Worm (Caenorhabditis elegans) whole organism, young adult: ENCODE measurements around the gene hrg-6.
A peak's percentile ranks its signal among the peaks of the same experiment; 100 is the strongest.

Experiments used
- F33H1.4 ChIP-seq: fragments of 200-800 bp; sonication (Bioruptor generic); IDR thresholded peaks from 2 replicates; pipeline ENCODE4 v1.3.6; 2022; ENCODE audit warnings: missing genetic modification reagents, missing genetic modification characterization, missing compliant biosample characterization
- F37B4.10 ChIP-seq: fragments of 200-800 bp; sonication (Bioruptor generic); IDR thresholded peaks from 2 replicates; pipeline ENCODE4 v1.3.6; 2022; ENCODE audit warnings: missing genetic modification characterization, missing compliant biosample characterization
- F55B11.4 ChIP-seq: sonication (generic microtip); optimal IDR thresholded peaks from 2 replicates; lab custom pipeline; 2016; ENCODE audit warnings: missing compliant biosample characterization, missing genetic modification characterization, borderline replicate concordance; ENCODE audit not compliant: insufficient read depth
- ZK185.1 ChIP-seq: sonication (generic microtip); optimal IDR thresholded peaks from 2 replicates; lab custom pipeline; 2016; ENCODE audit warnings: mild to moderate bottlenecking, missing genetic modification characterization, missing compliant biosample characterization; ENCODE audit not compliant: poor library complexity, severe bottlenecking
- ama-1 ChIP-seq, 3 experiments: fragments of 150-350 bp in 1 of 3; sonication (generic microtip) in 2 of 3; optimal IDR thresholded peaks; 2 replicates each; lab custom pipeline; 2014 to 2018; ENCODE audit warnings: missing biosample characterization in 2 of 3, missing genetic modification characterization in 2 of 3, missing genetic modification reagents in 2 of 3
- aptf-2 ChIP-seq: fragments of 200-800 bp; sonication (Bioruptor generic); conservative IDR thresholded peaks from 2 replicates; pipeline ENCODE4 v1.3.6; 2022; ENCODE audit warnings: missing genetic modification reagents, missing genetic modification characterization, missing compliant biosample characterization
- ccch-3 ChIP-seq: fragments of 200-800 bp; sonication (Bioruptor generic); optimal IDR thresholded peaks from 2 replicates; lab custom pipeline; 2018; ENCODE audit warnings: mild to moderate bottlenecking, missing genetic modification characterization, missing compliant biosample characterization
- cebp-1 ChIP-seq, 2 experiments: fragments of 200-800 bp in 1 of 2; sonication (Bioruptor generic) in 1 of 2; sonication (generic microtip) in 1 of 2; IDR thresholded peaks in 1 of 2; optimal IDR thresholded peaks in 1 of 2; 2 replicates each; pipeline versions ENCODE4 v1.3.6 to Lab custom; 2017 to 2022; ENCODE audit warnings: missing compliant biosample characterization in 2 of 2, missing genetic modification characterization in 2 of 2, mild to moderate bottlenecking in 1 of 2, missing genetic modification reagents in 1 of 2, moderate library complexity in 1 of 2
- ceh-58 ChIP-seq: fragments of 200-800 bp; sonication (Bioruptor generic); IDR thresholded peaks from 2 replicates; pipeline ENCODE4 v1.3.6; 2022; ENCODE audit warnings: missing genetic modification characterization, missing compliant biosample characterization
- dpff-1 ChIP-seq: sonication (generic microtip); optimal IDR thresholded peaks from 2 replicates; lab custom pipeline; 2017; ENCODE audit warnings: mild to moderate bottlenecking, missing genetic modification characterization, missing compliant biosample characterization
- dpl-1 ChIP-seq: fragments of 150-350 bp; optimal IDR thresholded peaks from 2 replicates; lab custom pipeline; 2014; ENCODE audit warnings: missing biosample characterization, missing genetic modification reagents, missing genetic modification characterization
- fkh-3 ChIP-seq: sonication (generic microtip); optimal IDR thresholded peaks from 2 replicates; lab custom pipeline; 2016; ENCODE audit warnings: mild to moderate bottlenecking, missing genetic modification characterization, missing compliant biosample characterization
- hmg-1.2 ChIP-seq: fragments of 200-800 bp; sonication (Bioruptor generic); IDR thresholded peaks from 2 replicates; pipeline ENCODE4 v1.3.6; 2022; ENCODE audit warnings: missing genetic modification reagents, missing genetic modification characterization, missing compliant biosample characterization
- lin-40 ChIP-seq: sonication (generic microtip); optimal IDR thresholded peaks from 2 replicates; lab custom pipeline; 2016; ENCODE audit warnings: missing genetic modification characterization, mild to moderate bottlenecking, missing compliant biosample characterization, missing genotype, missing genetic modification reagents
- lsl-1 ChIP-seq: fragments of 200-800 bp; sonication (Bioruptor generic); optimal IDR thresholded peaks from 2 replicates; lab custom pipeline; 2018; ENCODE audit warnings: mild to moderate bottlenecking, missing genetic modification characterization, moderate library complexity, missing compliant biosample characterization
- madf-6 ChIP-seq: fragments of 200-800 bp; sonication (Bioruptor generic); IDR thresholded peaks from 2 replicates; pipeline ENCODE4 v1.3.6; 2022; ENCODE audit warnings: missing genetic modification reagents, missing genetic modification characterization, missing compliant biosample characterization
- madf-8 ChIP-seq: fragments of 200-800 bp; sonication (Bioruptor generic); conservative IDR thresholded peaks from 2 replicates; pipeline ENCODE4 v1.3.6; 2022; ENCODE audit warnings: missing genetic modification reagents, missing genetic modification characterization, missing compliant biosample characterization
- mcd-1 ChIP-seq: fragments of 200-800 bp; sonication (Bioruptor generic); IDR thresholded peaks from 2 replicates; pipeline ENCODE4 v1.3.6; 2022; ENCODE audit warnings: missing genetic modification reagents, missing genetic modification characterization, missing compliant biosample characterization
- mxl-1 ChIP-seq: sonication (generic microtip); optimal IDR thresholded peaks from 2 replicates; lab custom pipeline; 2016; ENCODE audit warnings: missing genetic modification characterization, missing compliant biosample characterization
- nfya-1 ChIP-seq: sonication (generic microtip); optimal IDR thresholded peaks from 2 replicates; lab custom pipeline; 2017; ENCODE audit warnings: antibody characterized with exemption, missing compliant biosample characterization, missing genetic modification characterization, borderline replicate concordance; ENCODE audit not compliant: insufficient read depth
- nhr-179 ChIP-seq: sonication (generic microtip); optimal IDR thresholded peaks from 2 replicates; lab custom pipeline; 2016; ENCODE audit warnings: mild to moderate bottlenecking, missing genetic modification characterization, missing compliant biosample characterization
- nhr-27 ChIP-seq: fragments of 200-800 bp; sonication (Bioruptor generic); optimal IDR thresholded peaks from 2 replicates; lab custom pipeline; 2018; ENCODE audit warnings: mild to moderate bottlenecking, missing genetic modification characterization, moderate library complexity, missing compliant biosample characterization
- nhr-80 ChIP-seq: sonication (generic microtip); optimal IDR thresholded peaks from 2 replicates; lab custom pipeline; 2016; ENCODE audit warnings: missing genetic modification characterization, missing compliant biosample characterization
- rpc-1 ChIP-seq, 2 experiments: fragments of 150-350 bp in 1 of 2; sonication (generic microtip) in 1 of 2; optimal IDR thresholded peaks; 2 replicates each; lab custom pipeline; 2014 to 2018; ENCODE audit warnings: missing biosample characterization in 1 of 2, missing genetic modification characterization in 1 of 2, missing genetic modification reagents in 1 of 2, missing genotype in 1 of 2
- sea-2 ChIP-seq: fragments of 200-800 bp; sonication (Bioruptor generic); IDR thresholded peaks from 2 replicates; pipeline ENCODE4 v1.3.6; 2022; ENCODE audit warnings: missing genetic modification characterization, missing compliant biosample characterization
- xnd-1 ChIP-seq: sonication (generic microtip); optimal IDR thresholded peaks from 2 replicates; lab custom pipeline; 2016; ENCODE audit warnings: missing genotype, missing genetic modification reagents, missing genetic modification characterization, missing compliant biosample characterization
- zfh-2 ChIP-seq: fragments of 200-800 bp; sonication (Bioruptor generic); conservative IDR thresholded peaks from 2 replicates; pipeline ENCODE4 v1.3.6; 2022; ENCODE audit warnings: missing genetic modification reagents, missing genetic modification characterization, missing compliant biosample characterization

The hrg-6 gene

ce11 chrIV:11037118-11037719, 4.8 kb downstream of the hrg-6 start (continued):
- TF ChIP-seq F33H1.4 (GFP tag; lab: Robert Waterston, UW) (no peak), zfh-2 (GFP tag; lab: Robert Waterston, UW) (no peak), nhr-80 (tag; lab: Kevin White, UChicago) (peak; percentile 67), fkh-3 (no peak)

ce11 chrIV:11038218-11038617, 5.8 kb downstream of the hrg-6 start:
- TF ChIP-seq madf-6 (GFP tag; lab: Robert Waterston, UW) (peak; percentile 61), nfya-1 (tag; lab: Kevin White, UChicago) (no peak), F37B4.10 (no peak), madf-8 (GFP tag; lab: Robert Waterston, UW) (0 out of 2 replicates have a peak, but pooled peaks have one; percentile 18), cebp-1 (GFP tag; IDR thresholded peaks at IDR 0.05; lab: Robert Waterston, UW) (no peak), cebp-1 (tag; optimal IDR thresholded peaks at IDR 0.05; lab: Kevin White, UChicago) (no peak), dpff-1 (tag; lab: Kevin White, UChicago) (no peak), dpl-1 (GFP tag; lab: Kevin White, UChicago) (no peak), lsl-1 (peak; percentile 76), mcd-1 (GFP tag; lab: Robert Waterston, UW) (no peak), F33H1.4 (GFP tag; lab: Robert Waterston, UW) (peak; percentile 78), xnd-1 (tag; lab: Kevin White, UChicago) (peak; percentile 64)

- TF ChIP-seq nhr-179 (tag; lab: Kevin White, UChicago) (no peak), lsl-1 (no peak), rpc-1 (optimal IDR thresholded peaks at IDR 0.05; lab: Kevin White, UChicago) (no peak), rpc-1 (tag; optimal IDR thresholded peaks at IDR 0.05; lab: Kevin White, UChicago) (no peak), ccch-3 (GFP tag; lab: Kevin White, UChicago) (no peak), ama-1 (optimal IDR thresholded peaks at IDR 0.05; lab: Kevin White, UChicago) (no peak), ama-1 (GFP tag; optimal IDR thresholded peaks at IDR 0.05; lab: Kevin White, UChicago) (no peak), madf-6 (GFP tag; lab: Robert Waterston, UW) (no peak)
- TF ChIP-seq, all 124 proteins: peak for 0
These were observed 6.1 kb downstream of the hrg-6 start, which contains the start of gene kdin-1 for ce11 chrIV:11038618-11038664. Gene kdin-1, plus strand, starts transcription at chrIV:11038655.

- TF ChIP-seq rpc-1 (optimal IDR thresholded peaks at IDR 0.05; lab: Kevin White, UChicago) (no peak), rpc-1 (tag; optimal IDR thresholded peaks at IDR 0.05; lab: Kevin White, UChicago) (no peak), ZK185.1 (tag; lab: Kevin White, UChicago) (no peak), hmg-1.2 (GFP tag; lab: Robert Waterston, UW) (peak; percentile 58; the same call in 1 of the 2 replicates)
These were observed 6.3 kb downstream of the hrg-6 start for ce11 chrIV:11038665-11039064.

ce11 chrIV:11044377-11044776, 12.0 kb downstream of the hrg-6 start:
- TF ChIP-seq aptf-2 (GFP tag; lab: Robert Waterston, UW) = no peak

ce11 chrIV:11048871-11049270, 16.5 kb downstream of the hrg-6 start, which contains the start of gene F36H1.11:
Gene F36H1.11, plus strand, starts transcription at chrIV:11049171.
- TF ChIP-seq lin-40 = no peak
- no peak for TF ChIP-seq mxl-1 (tag; lab: Kevin White, UChicago)
- TF ChIP-seq ceh-58 (GFP tag; lab: Robert Waterston, UW) = no peak
- no peak for TF ChIP-seq sea-2 (GFP tag; lab: Robert Waterston, UW)

ce11 chrIV:11049806-11050205, 17.4 kb downstream of the hrg-6 start, which contains the start of gene F36H1.3:
Gene F36H1.3, plus strand, starts transcription at chrIV:11050128.
- no peak for TF ChIP-seq nhr-27 (tag; lab: Kevin White, UChicago)
- TF ChIP-seq F55B11.4 = no peak
